Worm (Caenorhabditis elegans): ENCODE measurements around the gene T25F10.1.

Gene T25F10.1

ce11 chrV:6769440-6769839 is 1.1 kb downstream of the T25F10.1 start (continued):
- no peak for TF ChIP-seq hlh-17 (GFP tag; optimal IDR thresholded peaks at IDR 0.05; ENCODE audit: borderline replicate concordance)
- TF ChIP-seq ces-1 (GFP tag; optimal IDR thresholded peaks at IDR 0.05) = no peak
- no peak for TF ChIP-seq C16A3.4 (tag; optimal IDR thresholded peaks at IDR 0.05)
- no peak for TF ChIP-seq ztf-11 (tag; optimal IDR thresholded peaks at IDR 0.05)

ce11 chrV:6771645-6772044 is 3.3 kb downstream of the T25F10.1 start, which contains the start of gene srh-30:
Gene srh-30 (minus strand): TSS chrV:6771745.
- TF ChIP-seq aly-2 (tag; optimal IDR thresholded peaks at IDR 0.05) (no peak), C16A3.4 (tag; optimal IDR thresholded peaks at IDR 0.05) (no peak), F16B12.6 (tag; optimal IDR thresholded peaks at IDR 0.05) (no peak), hlh-4 (tag; optimal IDR thresholded peaks at IDR 0.05) (no peak), lin-15B (tag; optimal IDR thresholded peaks at IDR 0.05) (no peak), ceh-63 (GFP tag; optimal IDR thresholded peaks at IDR 0.05) (no peak), lir-3 (tag; optimal IDR thresholded peaks at IDR 0.05; ENCODE audit: poor library complexity) (no peak), ama-1 (optimal IDR thresholded peaks at IDR 0.05) (no peak), ztf-11 (tag; optimal IDR thresholded peaks at IDR 0.05) (no peak), snu-23 (GFP tag; optimal IDR thresholded peaks at IDR 0.05) (no peak), lin-13 (GFP tag; optimal IDR thresholded peaks at IDR 0.05) (no peak), unc-98 (GFP tag; IDR thresholded peaks at IDR 0.05) (no peak), sptf-1 (tag; optimal IDR thresholded peaks at IDR 0.05) (no peak), ceh-82 (tag; optimal IDR thresholded peaks at IDR 0.05) (no peak), fkh-8 (tag; optimal IDR thresholded peaks at IDR 0.05) (no peak), mep-1 (tag; optimal IDR thresholded peaks at IDR 0.05) (no peak), pag-3 (tag; optimal IDR thresholded peaks at IDR 0.05; ENCODE audit: borderline replicate concordance, insufficient read depth) (no peak)

- TF ChIP-seq hlh-4 (tag; optimal IDR thresholded peaks at IDR 0.05) (no peak), zip-4 (GFP tag; optimal IDR thresholded peaks at IDR 0.05) (no peak), ztf-11 (tag; optimal IDR thresholded peaks at IDR 0.05) (no peak), fkh-8 (tag; optimal IDR thresholded peaks at IDR 0.05) (no peak), lsy-2 (tag; optimal IDR thresholded peaks at IDR 0.05) (no peak), unc-86 (tag; optimal IDR thresholded peaks at IDR 0.05) (no peak), snpc-4 (tag; optimal IDR thresholded peaks at IDR 0.05) (no peak), ceh-82 (tag; optimal IDR thresholded peaks at IDR 0.05) (no peak), ceh-63 (GFP tag; optimal IDR thresholded peaks at IDR 0.05) (no peak), fkh-4 (tag; optimal IDR thresholded peaks at IDR 0.05; ENCODE audit: borderline replicate concordance) (no peak), zag-1 (tag; optimal IDR thresholded peaks at IDR 0.05) (no peak), nhr-84 (tag; optimal IDR thresholded peaks at IDR 0.05) (no peak), nhr-76 (tag; optimal IDR thresholded peaks at IDR 0.05) (no peak), dsc-1 (tag; optimal IDR thresholded peaks at IDR 0.05) (no peak), C34B4.2 (tag; optimal IDR thresholded peaks at IDR 0.05) (no peak), lir-3 (tag; optimal IDR thresholded peaks at IDR 0.05; ENCODE audit: poor library complexity) (no peak), sox-4 (tag; optimal IDR thresholded peaks at IDR 0.05) (no peak), ceh-88 (GFP tag; IDR thresholded peaks at IDR 0.05) (no peak)
Observed at ce11 chrV:6773735-6774134, 5.4 kb downstream of the T25F10.1 start, which contains the start of gene ZC404.16. Gene ZC404.16 (minus strand): TSS chrV:6773835.

ce11 chrV:6775708-6776107 is 7.4 kb downstream of the T25F10.1 start, which contains the start of gene srh-28:
Gene srh-28 (minus strand): TSS chrV:6775808.
- TF ChIP-seq sup-37 (GFP tag; optimal IDR thresholded peaks at IDR 0.05) (no peak), irx-1 (tag; optimal IDR thresholded peaks at IDR 0.05) (no peak), nhr-11 (tag; optimal IDR thresholded peaks at IDR 0.05) (no peak), mab-9 (GFP tag; IDR thresholded peaks at IDR 0.05) (no peak), nhr-71 (tag; optimal IDR thresholded peaks at IDR 0.05) (peak; percentile 17), nhr-47 (tag; optimal IDR thresholded peaks at IDR 0.05) (peak; percentile 30), pqm-1 (tag; optimal IDR thresholded peaks at IDR 0.05) (no peak), nhr-90 (tag; optimal IDR thresholded peaks at IDR 0.05; ENCODE audit: poor library complexity) (no peak), dsc-1 (tag; optimal IDR thresholded peaks at IDR 0.05) (no peak), grh-1 (GFP tag; IDR thresholded peaks at IDR 0.05) (no peak), efl-3 (GFP tag; optimal IDR thresholded peaks at IDR 0.05) (no peak), pax-3 (tag; optimal IDR thresholded peaks at IDR 0.05) (no peak), fkh-8 (tag; optimal IDR thresholded peaks at IDR 0.05) (peak; percentile 49), ceh-82 (tag; optimal IDR thresholded peaks at IDR 0.05) (no peak), nhr-84 (tag; optimal IDR thresholded peaks at IDR 0.05) (no peak)
